Fruit fly (Drosophila melanogaster) Kc167 (cell line): ENCODE results near the gene CG1622.

ENCODE experiments used
- Sin3A ChIP-seq: fragments of >200 bp; optimal IDR thresholded peaks from 2 replicates; lab custom pipeline; 2018; ENCODE audit warnings: missing external identifiers
- insv ChIP-seq: fragments of >200 bp; optimal IDR thresholded peaks from 3 replicates; lab custom pipeline; 2018; ENCODE audit warnings: missing external identifiers
- psq ChIP-seq: fragments of >200 bp; optimal IDR thresholded peaks from 2 replicates; lab custom pipeline; 2017; ENCODE audit warnings: missing external identifiers
- ttk ChIP-seq: sonication (Bioruptor generic); optimal IDR thresholded peaks from 2 replicates; lab custom pipeline; 2017; ENCODE audit warnings: missing external identifiers

dm6 chrX:13332702-13333243, 35.9 kb downstream of the CG1622 start:
- TF ChIP-seq psq (lab: Kevin White, UChicago) (no peak), insv (lab: Kevin White, UChicago) (no peak), ttk (lab: Kevin White, UChicago) (no peak), Sin3A (lab: Kevin White, UChicago) (no peak)
